Worm (Caenorhabditis elegans) whole organism, L4 larva: ENCODE data around the gene msp-45.
A peak's percentile ranks its signal among the peaks of the same experiment; 100 is the strongest.

Experiments used
- D1046.2 ChIP-seq: fragments of 200-800 bp; sonication (Bioruptor generic); IDR thresholded peaks from 2 replicates; pipeline ENCODE4 v1.3.6; 2022; ENCODE audit warnings: missing genetic modification characterization, missing compliant biosample characterization
- F49E8.2 ChIP-seq: sonication (generic microtip); optimal IDR thresholded peaks from 2 replicates; lab custom pipeline; 2016; ENCODE audit warnings: missing compliant biosample characterization, mild to moderate bottlenecking, missing genetic modification characterization, borderline replicate concordance
- Y48G9A.11 ChIP-seq: fragments of 200-800 bp; sonication (Bioruptor generic); IDR thresholded peaks from 2 replicates; pipeline ENCODE4 v1.3.6; 2022; ENCODE audit warnings: missing genetic modification reagents, missing genetic modification characterization, missing compliant biosample characterization
- ZK337.2 ChIP-seq: fragments of 200-800 bp; sonication (Bioruptor generic); IDR thresholded peaks from 2 replicates; pipeline ENCODE4 v1.3.6; 2022; ENCODE audit warnings: missing genetic modification reagents, missing genetic modification characterization, missing compliant biosample characterization
- aha-1 ChIP-seq: fragments of 150-350 bp; peaks from one replicate; lab custom pipeline; 2014; ENCODE audit warnings: missing biosample characterization, missing genetic modification characterization
- ceh-32 ChIP-seq: sonication (generic microtip); optimal IDR thresholded peaks from 2 replicates; lab custom pipeline; 2016; ENCODE audit warnings: mild to moderate bottlenecking, missing genetic modification characterization, missing compliant biosample characterization; ENCODE audit not compliant: poor library complexity
- cey-2 ChIP-seq: sonication (generic microtip); optimal IDR thresholded peaks from 3 replicates; lab custom pipeline; 2017; ENCODE audit warnings: missing genetic modification characterization, mild to moderate bottlenecking, missing compliant biosample characterization, antibody characterized with exemption, borderline replicate concordance; ENCODE audit not compliant: insufficient read depth
- daf-12 ChIP-seq: fragments of 150-350 bp; optimal IDR thresholded peaks from 2 replicates; lab custom pipeline; 2014; ENCODE audit warnings: missing biosample characterization, missing genetic modification reagents, missing genetic modification characterization
- daf-8 ChIP-seq: fragments of 200-800 bp; sonication (Bioruptor generic); IDR thresholded peaks from 2 replicates; pipeline ENCODE4 v1.3.6; 2022; ENCODE audit warnings: missing genetic modification characterization, missing compliant biosample characterization
- dmd-6 ChIP-seq: fragments of 200-800 bp; sonication (Bioruptor generic); IDR thresholded peaks from 2 replicates; pipeline ENCODE4 v1.3.6; 2022; ENCODE audit warnings: missing genetic modification reagents, missing genetic modification characterization, missing compliant biosample characterization
- dpl-1 ChIP-seq: fragments of 150-350 bp; optimal IDR thresholded peaks from 2 replicates; lab custom pipeline; 2014; ENCODE audit warnings: missing biosample characterization, missing genetic modification reagents, missing genetic modification characterization
- egl-43 ChIP-seq: fragments of 200-800 bp; sonication (Bioruptor generic); IDR thresholded peaks from 2 replicates; pipeline ENCODE4 v1.3.6; 2022; ENCODE audit warnings: missing genetic modification reagents, missing genetic modification characterization, missing compliant biosample characterization
- hif-1 ChIP-seq, 2 experiments: sonication (generic microtip); optimal IDR thresholded peaks; 2 replicates each; lab custom pipeline; 2016 to 2017; ENCODE audit warnings: missing compliant biosample characterization in 2 of 2, missing genetic modification characterization in 2 of 2, missing genetic modification reagents in 2 of 2, missing genotype in 2 of 2, mild to moderate bottlenecking in 1 of 2
- hlh-11 ChIP-seq: fragments of 200-800 bp; sonication (Bioruptor generic); optimal IDR thresholded peaks from 2 replicates; lab custom pipeline; 2018; ENCODE audit warnings: mild to moderate bottlenecking, missing genetic modification characterization, missing compliant biosample characterization
- lin-15B ChIP-seq: fragments of 150-350 bp; sonication (generic microtip); optimal IDR thresholded peaks from 3 replicates; lab custom pipeline; 2014; ENCODE audit warnings: missing biosample characterization, missing genetic modification characterization
- lin-38 ChIP-seq: fragments of 200-800 bp; sonication (Bioruptor generic); IDR thresholded peaks from 2 replicates; pipeline ENCODE4 v1.3.6; 2022; ENCODE audit warnings: missing genetic modification reagents, missing genetic modification characterization, missing compliant biosample characterization
- lir-3 ChIP-seq: sonication (generic microtip); optimal IDR thresholded peaks from 2 replicates; lab custom pipeline; 2016; ENCODE audit warnings: mild to moderate bottlenecking, missing genetic modification characterization, missing compliant biosample characterization
- madf-9 ChIP-seq: fragments of 200-800 bp; sonication (Bioruptor generic); conservative IDR thresholded peaks from 2 replicates; pipeline ENCODE4 v1.3.6; 2022; ENCODE audit warnings: missing genetic modification reagents, missing genetic modification characterization, missing compliant biosample characterization
- mep-1 ChIP-seq: fragments of 150-350 bp; sonication (generic microtip); optimal IDR thresholded peaks from 3 replicates; lab custom pipeline; 2014; ENCODE audit warnings: missing biosample characterization, missing genetic modification characterization
- mxl-2 ChIP-seq: fragments of 200-800 bp; sonication (Bioruptor generic); conservative IDR thresholded peaks from 2 replicates; pipeline ENCODE4 v1.3.6; 2022; ENCODE audit warnings: missing genetic modification reagents, missing genetic modification characterization, missing compliant biosample characterization
- mxl-3 ChIP-seq: fragments of 200-800 bp; sonication (Bioruptor generic); optimal IDR thresholded peaks from 2 replicates; lab custom pipeline; 2018; ENCODE audit warnings: mild to moderate bottlenecking, missing genetic modification characterization, missing compliant biosample characterization
- nhr-11 ChIP-seq: fragments of 150-350 bp; optimal IDR thresholded peaks from 2 replicates; lab custom pipeline; 2014; ENCODE audit warnings: missing biosample characterization, missing genetic modification characterization
- nhr-25 ChIP-seq: sonication (generic microtip); optimal IDR thresholded peaks from 2 replicates; lab custom pipeline; 2017; ENCODE audit warnings: missing genetic modification characterization, mild to moderate bottlenecking, missing compliant biosample characterization, antibody characterized with exemption, moderate library complexity, borderline replicate concordance; ENCODE audit not compliant: insufficient read depth
- nhr-28 ChIP-seq: fragments of 150-350 bp; optimal IDR thresholded peaks from 2 replicates; lab custom pipeline; 2014; ENCODE audit warnings: missing biosample characterization, missing genetic modification characterization
- nhr-6 ChIP-seq: fragments of 150-350 bp; optimal IDR thresholded peaks from 2 replicates; lab custom pipeline; 2014; ENCODE audit warnings: missing biosample characterization, missing genetic modification characterization
- nhr-76 ChIP-seq: fragments of 150-350 bp; optimal IDR thresholded peaks from 2 replicates; lab custom pipeline; 2014; ENCODE audit warnings: missing biosample characterization, missing genetic modification characterization
- nhr-77 ChIP-seq: fragments of 150-350 bp; optimal IDR thresholded peaks from 2 replicates; lab custom pipeline; 2014; ENCODE audit warnings: missing biosample characterization, missing genetic modification characterization
- saeg-2 ChIP-seq: fragments of 200-800 bp; sonication (Bioruptor generic); IDR thresholded peaks from 2 replicates; pipeline ENCODE4 v1.3.6; 2022; ENCODE audit warnings: missing genetic modification reagents, missing genetic modification characterization, missing compliant biosample characterization
- set-16 ChIP-seq: fragments of 200-800 bp; sonication (Bioruptor generic); IDR thresholded peaks from 2 replicates; pipeline ENCODE4 v1.3.6; 2022; ENCODE audit warnings: missing genetic modification reagents, missing genetic modification characterization, missing compliant biosample characterization
- snpc-4 ChIP-seq: fragments of 150-350 bp; optimal IDR thresholded peaks from 2 replicates; lab custom pipeline; 2014; ENCODE audit warnings: missing biosample characterization, missing genetic modification characterization
- tag-97 ChIP-seq: fragments of 200-800 bp; sonication (Bioruptor generic); IDR thresholded peaks from 2 replicates; pipeline ENCODE4 v1.3.6; 2022; ENCODE audit warnings: missing genetic modification characterization, missing compliant biosample characterization
- unc-130 ChIP-seq: sonication (generic microtip); optimal IDR thresholded peaks from 2 replicates; lab custom pipeline; 2016; ENCODE audit warnings: missing genetic modification reagents, missing genetic modification characterization, missing compliant biosample characterization
- unc-62 ChIP-seq, 3 experiments: fragments of 150-350 bp in 1 of 3; sonication (generic microtip); optimal IDR thresholded peaks in 2 of 3; peaks in 1 of 3; 1 replicate in 1 of 3; 2 replicates in 2 of 3; lab custom pipeline; 2014 to 2017; ENCODE audit warnings: missing biosample characterization in 3 of 3, missing genetic modification characterization in 3 of 3, missing genetic modification reagents in 3 of 3, missing genotype in 1 of 3
- zfp-3 ChIP-seq: fragments of 200-800 bp; sonication (Bioruptor generic); conservative IDR thresholded peaks from 2 replicates; pipeline ENCODE4 v1.3.6; 2022; ENCODE audit warnings: missing genetic modification reagents, missing genetic modification characterization, missing compliant biosample characterization
- zip-11 ChIP-seq: fragments of 200-800 bp; sonication (Bioruptor generic); IDR thresholded peaks from 2 replicates; pipeline ENCODE4 v1.3.6; 2022; ENCODE audit warnings: missing genetic modification characterization, missing compliant biosample characterization
- ztf-11 ChIP-seq: fragments of 150-350 bp; optimal IDR thresholded peaks from 2 replicates; lab custom pipeline; 2014; ENCODE audit warnings: missing biosample characterization, missing genetic modification characterization

msp-45 gene

DNA sequence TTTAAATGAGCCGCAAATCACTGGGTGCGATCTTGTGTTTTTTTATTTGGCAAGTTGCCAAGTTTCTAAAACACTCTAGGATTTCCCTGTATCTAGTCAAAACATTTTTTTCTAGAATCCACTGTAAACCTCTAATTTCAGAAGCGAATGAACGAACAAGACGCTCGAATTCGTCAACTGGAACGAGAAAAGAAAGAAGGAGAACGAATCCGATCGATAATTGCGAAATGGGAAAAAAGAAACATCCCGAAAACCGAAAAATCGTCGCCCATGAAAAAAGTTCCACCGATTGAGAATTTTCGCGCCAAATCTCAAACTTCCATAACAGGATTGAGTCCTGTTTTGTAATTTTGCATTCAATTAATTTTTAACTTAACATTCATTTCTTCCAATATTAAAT lies 20.1 kb upstream of the msp-45 start:
- TF ChIP-seq Y48G9A.11 (GFP tag; lab: Robert Waterston, UW) (no peak), madf-9 (GFP tag; lab: Robert Waterston, UW) (no peak), zfp-3 (GFP tag; lab: Robert Waterston, UW) (no peak), mep-1 (no peak), aha-1 (tag; lab: Kevin White, UChicago) (peak; percentile 93), lin-15B (tag; lab: Kevin White, UChicago) (no peak), unc-62 (GFP tag; optimal IDR thresholded peaks at IDR 0.05 in 1 of 2; lab: Kevin White, UChicago) (peak in 1 of 2 experiments; percentile 37), unc-62 (tag; optimal IDR thresholded peaks at IDR 0.05; lab: Kevin White, UChicago) (no peak), hlh-11 (no peak), nhr-77 (no peak), dpl-1 (no peak), tag-97 (no peak), daf-12 (no peak), nhr-28 (no peak), nhr-6 (tag; lab: Kevin White, UChicago) (no peak), daf-8 (GFP tag; lab: Robert Waterston, UW) (no peak), ZK337.2 (no peak)

DNA sequence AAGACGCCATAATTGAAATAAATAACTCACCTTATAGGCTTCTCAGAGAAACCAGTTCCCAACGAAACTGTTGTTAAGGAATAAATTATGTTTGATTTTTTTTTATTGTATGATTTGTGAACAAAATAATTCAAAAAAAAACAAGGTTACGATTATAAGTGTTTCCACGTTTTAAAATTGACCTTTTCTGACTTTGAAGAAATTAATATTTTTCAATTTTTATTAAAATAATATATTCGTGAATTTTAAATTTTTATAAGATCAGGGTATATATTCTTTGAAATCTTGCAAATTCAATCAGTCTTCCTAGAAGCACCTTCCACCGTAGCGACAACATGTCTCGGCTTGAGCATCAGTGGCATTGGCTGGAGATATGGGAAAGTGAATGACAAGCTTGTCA lies 17.5 kb upstream of the msp-45 start, which contains the start of gene C27D6.3:
C27D6.3 (minus strand) TSS at position 101 of the 400 bp plus-strand sequence.
- TF ChIP-seq nhr-25 (tag; lab: Kevin White, UChicago) (no peak), lir-3 (tag; lab: Kevin White, UChicago) (no peak), lin-15B (tag; lab: Kevin White, UChicago) (no peak), cey-2 (tag; lab: Kevin White, UChicago) (no peak), set-16 (GFP tag; lab: Robert Waterston, UW) (no peak), ceh-32 (tag; lab: Kevin White, UChicago) (no peak), snpc-4 (no peak), mxl-2 (GFP tag; lab: Robert Waterston, UW) (no peak), F49E8.2 (tag; lab: Kevin White, UChicago) (no peak), mxl-3 (no peak), nhr-76 (no peak)

DNA sequence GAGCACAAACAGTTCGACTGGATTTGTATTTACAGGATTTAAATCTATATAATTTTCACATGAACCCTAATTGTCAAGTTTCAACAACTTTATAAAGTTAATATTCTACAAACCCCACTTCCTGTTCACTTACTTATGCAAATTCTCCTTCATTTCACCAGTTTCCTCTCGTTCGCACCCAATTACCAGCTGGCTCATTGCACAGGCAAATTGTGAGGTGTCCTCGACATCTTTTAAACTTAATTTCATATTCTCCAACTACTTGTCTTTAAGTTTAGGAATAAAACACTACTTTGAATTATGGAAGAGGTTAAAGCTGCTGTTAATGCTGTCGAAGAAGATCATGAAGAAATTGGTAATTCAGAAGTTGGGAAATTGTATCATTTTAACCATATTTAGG lies 15.6 kb upstream of the msp-45 start, which contains the start of gene C27D6.1:
C27D6.1 (plus strand) TSS at position 301 of the 400 bp plus-strand sequence.
- TF ChIP-seq aha-1 (tag; lab: Kevin White, UChicago) (peak; percentile 5), mxl-2 (GFP tag; lab: Robert Waterston, UW) (no peak), F49E8.2 (tag; lab: Kevin White, UChicago) (no peak), unc-62 (GFP tag; optimal IDR thresholded peaks at IDR 0.05 in 1 of 2; lab: Kevin White, UChicago) (peak in 1 of 2 experiments; percentile 74), unc-62 (tag; optimal IDR thresholded peaks at IDR 0.05; lab: Kevin White, UChicago) (no peak)

DNA sequence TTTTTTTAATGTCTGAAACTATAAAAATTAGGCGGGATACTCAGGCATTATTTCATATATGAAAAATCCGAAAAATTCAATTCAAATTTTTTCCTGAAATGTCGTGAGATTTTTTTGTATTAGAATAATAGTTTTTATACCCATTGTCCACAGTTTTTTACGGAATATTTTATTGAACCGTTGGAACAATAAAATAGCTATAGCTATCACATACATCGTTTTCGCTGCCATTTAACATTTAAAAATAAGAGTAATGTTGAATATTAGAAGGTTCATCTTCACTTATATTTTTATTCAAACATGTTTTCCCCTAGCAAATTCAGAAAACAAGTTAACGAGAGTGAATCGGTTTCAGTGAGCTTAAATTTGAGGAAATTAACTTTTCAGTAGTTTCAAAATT lies 14.7 kb upstream of the msp-45 start, which contains the start of gene C27D6.15:
C27D6.15 (plus strand) TSS at position 301 of the 400 bp plus-strand sequence.
- no peak for TF ChIP-seq D1046.2 (GFP tag; lab: Robert Waterston, UW)
- TF ChIP-seq ztf-11 (tag; lab: Kevin White, UChicago): no peak
- TF ChIP-seq hlh-11: no peak
- no peak for TF ChIP-seq saeg-2
- no peak for TF ChIP-seq unc-130 (GFP tag; lab: Kevin White, UChicago)

DNA sequence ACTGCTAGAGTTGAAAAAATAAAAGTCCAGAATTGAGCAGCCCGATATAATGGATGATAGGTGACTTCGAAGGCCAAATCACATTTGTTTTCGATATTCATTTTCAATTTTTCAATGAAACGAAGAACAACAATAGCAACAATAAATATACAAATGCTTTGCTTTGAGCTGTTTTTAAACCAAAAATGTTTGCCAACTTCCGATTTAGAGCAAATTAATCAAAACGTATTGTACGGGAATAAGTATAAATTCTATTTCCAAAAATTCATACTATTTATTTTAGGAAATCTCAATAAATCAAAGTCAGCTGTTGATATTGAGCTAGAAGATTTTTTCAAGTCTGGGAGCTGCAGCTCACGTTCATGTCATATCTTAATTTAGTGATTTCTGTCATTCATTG lies 14.0 kb upstream of the msp-45 start, which contains the start of gene srb-1:
srb-1 (minus strand) TSS at position 101 of the 400 bp plus-strand sequence.
- TF ChIP-seq zip-11 (GFP tag; lab: Robert Waterston, UW): no peak
- TF ChIP-seq unc-130 (GFP tag; lab: Kevin White, UChicago): no peak
- no peak for TF ChIP-seq nhr-28
- no peak for TF ChIP-seq lin-38 (GFP tag; lab: Robert Waterston, UW)
- no peak for TF ChIP-seq hif-1 (tag; optimal IDR thresholded peaks at IDR 0.05; lab: Kevin White, UChicago)
- TF ChIP-seq dmd-6 (GFP tag; lab: Robert Waterston, UW): no peak
- TF ChIP-seq nhr-11 (tag; lab: Kevin White, UChicago): no peak
- TF ChIP-seq egl-43 (GFP tag; lab: Robert Waterston, UW): no peak
- peak in 1 of 2 experiments; percentile 15 for TF ChIP-seq unc-62 (GFP tag; optimal IDR thresholded peaks at IDR 0.05 in 1 of 2; lab: Kevin White, UChicago)
- no peak for TF ChIP-seq unc-62 (tag; optimal IDR thresholded peaks at IDR 0.05; lab: Kevin White, UChicago)
